Fruit fly (Drosophila melanogaster): Measurements from ENCODE around the gene Sec13.

dm6 chr3R:23345057-23345776, 10.9 kb upstream of the Sec13 start:
- no peak for TF ChIP-seq h (optimal IDR thresholded peaks at IDR 0.05)
- TF ChIP-seq psq (optimal IDR thresholded peaks at IDR 0.05) = no peak
- no peak for TF ChIP-seq Sin3A (optimal IDR thresholded peaks at IDR 0.05)
